Fruit fly (Drosophila melanogaster) whole organism, embryonic: Measurements from ENCODE around the gene CG5611.

Experiments used
- Ada2b ChIP-seq: fragments of 200-800 bp; sonication (Bioruptor generic); IDR thresholded peaks from 2 replicates; pipeline ENCODE4 v1.3.6; 2022; ENCODE audit warnings: missing biosample characterization, missing genetic modification characterization
- Antp ChIP-seq: fragments of 200-800 bp; sonication (Bioruptor generic); optimal IDR thresholded peaks from 3 replicates; lab custom pipeline; 2016; ENCODE audit warnings: missing biosample characterization, missing genetic modification characterization
- Blimp-1 ChIP-seq: fragments of 200-800 bp; sonication (Bioruptor generic); optimal IDR thresholded peaks from 3 replicates; lab custom pipeline; 2018; ENCODE audit warnings: missing biosample characterization, missing genetic modification characterization, mild to moderate bottlenecking, moderate library complexity, missing genetic modification reagents
- BtbVII ChIP-seq: fragments of 200-800 bp; sonication (Bioruptor generic); optimal IDR thresholded peaks from 3 replicates; lab custom pipeline; 2017; ENCODE audit warnings: missing biosample characterization, mild to moderate bottlenecking, missing genetic modification characterization
- CG10147 ChIP-seq: fragments of 200-800 bp; sonication (Bioruptor generic); optimal IDR thresholded peaks from 2 replicates; lab custom pipeline; 2019; ENCODE audit warnings: missing biosample characterization, mild to moderate bottlenecking, missing genetic modification characterization, moderate library complexity
- CG11560 ChIP-seq: fragments of 200-800 bp; sonication (Bioruptor generic); IDR thresholded peaks from 3 replicates; pipeline ENCODE4 v1.3.6; 2022; ENCODE audit warnings: missing biosample characterization, missing genetic modification characterization
- CG13287 ChIP-seq: fragments of 200-800 bp; sonication (Bioruptor generic); IDR thresholded peaks from 2 replicates; pipeline ENCODE4 v1.3.6; 2022; ENCODE audit warnings: missing biosample characterization, missing genetic modification characterization; ENCODE audit not compliant: partially characterized antibody
- CG16815 ChIP-seq: fragments of 200-800 bp; sonication (Bioruptor generic); optimal IDR thresholded peaks from 3 replicates; lab custom pipeline; 2017; ENCODE audit warnings: missing biosample characterization, mild to moderate bottlenecking, missing genetic modification characterization
- CG17359 ChIP-seq: fragments of 200-800 bp; sonication (Bioruptor generic); optimal IDR thresholded peaks from 3 replicates; lab custom pipeline; 2018; ENCODE audit warnings: missing biosample characterization, mild to moderate bottlenecking, missing genetic modification characterization, moderate library complexity
- CG2199 ChIP-seq: fragments of 200-800 bp; sonication (Bioruptor generic); IDR thresholded peaks from 3 replicates; pipeline ENCODE4 v1.3.6; 2022; ENCODE audit warnings: missing biosample characterization, missing genetic modification characterization
- CG34422 ChIP-seq: fragments of 200-800 bp; sonication (Bioruptor generic); IDR thresholded peaks from 3 replicates; pipeline ENCODE4 v1.3.6; 2022; ENCODE audit warnings: missing biosample characterization, missing genetic modification characterization
- CG3847 ChIP-seq: fragments of 200-800 bp; sonication (Bioruptor generic); IDR thresholded peaks from 2 replicates; pipeline ENCODE4 v1.3.6; 2022; ENCODE audit warnings: missing biosample characterization, missing genetic modification characterization
- CG6813 ChIP-seq: fragments of 200-800 bp; sonication (Bioruptor generic); optimal IDR thresholded peaks from 2 replicates; lab custom pipeline; 2017; ENCODE audit warnings: missing biosample characterization, missing genetic modification characterization, mild to moderate bottlenecking, moderate library complexity, missing genetic modification reagents
- CG7271 ChIP-seq: fragments of 200-800 bp; sonication (Bioruptor generic); optimal IDR thresholded peaks from 2 replicates; lab custom pipeline; 2018; ENCODE audit warnings: missing biosample characterization, mild to moderate bottlenecking, missing genetic modification characterization, moderate library complexity
- CG7372 ChIP-seq: fragments of 200-800 bp; sonication (Bioruptor generic); IDR thresholded peaks from 2 replicates; pipeline ENCODE4 v1.3.6; 2022; ENCODE audit warnings: missing biosample characterization, missing genetic modification characterization
- CG7745 ChIP-seq: fragments of 200-800 bp; sonication (Bioruptor generic); optimal IDR thresholded peaks from 2 replicates; lab custom pipeline; 2018; ENCODE audit warnings: missing biosample characterization, mild to moderate bottlenecking, missing genetic modification characterization, moderate library complexity
- CG7786 ChIP-seq: fragments of 200-800 bp; sonication (Bioruptor generic); optimal IDR thresholded peaks from 2 replicates; lab custom pipeline; 2016; ENCODE audit warnings: missing biosample characterization, missing genetic modification characterization
- CG7963 ChIP-seq: fragments of 200-800 bp; sonication (Bioruptor generic); IDR thresholded peaks from 3 replicates; pipeline ENCODE4 v1.3.6; 2022; ENCODE audit warnings: missing biosample characterization, missing genetic modification characterization; ENCODE audit not compliant: partially characterized antibody
- CG8924 ChIP-seq: fragments of 200-800 bp; optimal IDR thresholded peaks from 3 replicates; lab custom pipeline; 2019; ENCODE audit warnings: missing biosample characterization, mild to moderate bottlenecking, missing genetic modification characterization, moderate library complexity
- CG9609 ChIP-seq: fragments of 200-800 bp; sonication (Bioruptor generic); optimal IDR thresholded peaks from 3 replicates; lab custom pipeline; 2016; ENCODE audit warnings: missing biosample characterization, missing genetic modification characterization
- E2f2 ChIP-seq: fragments of 200-800 bp; sonication (Bioruptor generic); IDR thresholded peaks from 2 replicates; pipeline ENCODE4 v1.3.6; 2022; ENCODE audit warnings: missing biosample characterization, missing genetic modification characterization
- HLH4C ChIP-seq: fragments of 200-800 bp; sonication (Bioruptor generic); IDR thresholded peaks from 3 replicates; pipeline ENCODE4 v1.3.6; 2022; ENCODE audit warnings: missing biosample characterization, missing genetic modification characterization; ENCODE audit not compliant: partially characterized antibody
- Hmr ChIP-seq: fragments of 200-800 bp; sonication (Bioruptor generic); optimal IDR thresholded peaks from 3 replicates; lab custom pipeline; 2017; ENCODE audit warnings: mild to moderate bottlenecking, missing biosample characterization, missing genetic modification reagents, missing genetic modification characterization
- Rfx ChIP-seq: fragments of 200-800 bp; sonication (Bioruptor generic); IDR thresholded peaks from 2 replicates; pipeline ENCODE4 v1.3.6; 2022; ENCODE audit warnings: missing biosample characterization, missing genetic modification characterization
- Sox102F ChIP-seq: fragments of 200-800 bp; sonication (Bioruptor generic); optimal IDR thresholded peaks from 2 replicates; lab custom pipeline; 2018; ENCODE audit warnings: missing biosample characterization, mild to moderate bottlenecking, missing genetic modification characterization, moderate library complexity
- Xrp1 ChIP-seq: fragments of 200-800 bp; sonication (Bioruptor generic); IDR thresholded peaks from 2 replicates; pipeline ENCODE4 v1.3.6; 2022; ENCODE audit warnings: missing biosample characterization, missing genetic modification characterization
- amos ChIP-seq: fragments of 200-800 bp; sonication (Bioruptor generic); IDR thresholded peaks from 2 replicates; pipeline ENCODE4 v1.3.6; 2022; ENCODE audit warnings: missing biosample characterization, missing genetic modification characterization; ENCODE audit not compliant: partially characterized antibody
- bcd ChIP-seq: fragments of 200-800 bp; sonication (Bioruptor generic); optimal IDR thresholded peaks from 2 replicates; lab custom pipeline; 2017; ENCODE audit warnings: missing biosample characterization, mild to moderate bottlenecking, missing genetic modification characterization
- cg ChIP-seq: fragments of 200-800 bp; sonication (Bioruptor generic); optimal IDR thresholded peaks from 3 replicates; lab custom pipeline; 2019; ENCODE audit warnings: missing biosample characterization, mild to moderate bottlenecking, missing genetic modification characterization, moderate library complexity
- dysf ChIP-seq: fragments of 200-800 bp; sonication (Bioruptor generic); IDR thresholded peaks from 3 replicates; pipeline ENCODE4 v1.3.6; 2022; ENCODE audit warnings: missing biosample characterization, missing genetic modification characterization
- gem ChIP-seq: fragments of 200-800 bp; sonication (Bioruptor generic); optimal IDR thresholded peaks from 2 replicates; lab custom pipeline; 2019; ENCODE audit warnings: missing biosample characterization, mild to moderate bottlenecking, missing genetic modification characterization, moderate library complexity
- gsb-n ChIP-seq: fragments of 200-800 bp; sonication (Bioruptor generic); optimal IDR thresholded peaks from 3 replicates; lab custom pipeline; 2018; ENCODE audit warnings: missing biosample characterization, mild to moderate bottlenecking, missing genetic modification characterization
- h ChIP-seq: fragments of >200 bp; optimal IDR thresholded peaks from 2 replicates; lab custom pipeline; 2017
- ind ChIP-seq: fragments of 200-800 bp; sonication (Bioruptor generic); optimal IDR thresholded peaks from 3 replicates; lab custom pipeline; 2016; ENCODE audit warnings: missing biosample characterization, missing genetic modification characterization
- insv ChIP-seq, 2 experiments: fragments of 200-800 bp; sonication (Bioruptor generic); optimal IDR thresholded peaks; 3 replicates each; lab custom pipeline; 2016 to 2018; ENCODE audit warnings: missing biosample characterization in 2 of 2, missing genetic modification characterization in 2 of 2
- kni ChIP-seq: fragments of 200-800 bp; sonication (Bioruptor generic); optimal IDR thresholded peaks from 3 replicates; lab custom pipeline; 2017; ENCODE audit warnings: mild to moderate bottlenecking, missing biosample characterization, missing genetic modification reagents, missing genetic modification characterization
- lov ChIP-seq, 2 experiments: fragments of 200-800 bp in 1 of 2; fragments of >200 bp in 1 of 2; sonication (Bioruptor generic) in 1 of 2; IDR thresholded peaks in 1 of 2; optimal IDR thresholded peaks in 1 of 2; 2 replicates in 1 of 2; 3 replicates in 1 of 2; pipeline versions ENCODE4 v1.3.6 to Lab custom; 2017 to 2022; ENCODE audit warnings: missing biosample characterization in 1 of 2, missing genetic modification characterization in 1 of 2
- nom ChIP-seq: fragments of 200-800 bp; sonication (Bioruptor generic); optimal IDR thresholded peaks from 2 replicates; lab custom pipeline; 2017; ENCODE audit warnings: missing biosample characterization, missing genetic modification characterization, mild to moderate bottlenecking, moderate library complexity, missing genetic modification reagents
- p53 ChIP-seq: fragments of 200-800 bp; sonication (Bioruptor generic); optimal IDR thresholded peaks from 2 replicates; lab custom pipeline; 2016; ENCODE audit warnings: missing biosample characterization, missing genetic modification characterization
- pum ChIP-seq: fragments of 200-800 bp; sonication (Bioruptor generic); optimal IDR thresholded peaks from 2 replicates; lab custom pipeline; 2016; ENCODE audit warnings: missing biosample characterization, missing genetic modification characterization
- pzg ChIP-seq: fragments of 200-800 bp; sonication (Bioruptor generic); optimal IDR thresholded peaks from 3 replicates; lab custom pipeline; 2018; ENCODE audit warnings: missing biosample characterization, mild to moderate bottlenecking, missing genetic modification characterization, moderate library complexity
- ranshi ChIP-seq: fragments of 200-800 bp; sonication (Bioruptor generic); IDR thresholded peaks from 2 replicates; pipeline ENCODE4 v1.3.6; 2022; ENCODE audit warnings: missing biosample characterization, missing genetic modification characterization
- repo ChIP-seq: fragments of 200-800 bp; sonication (Bioruptor generic); optimal IDR thresholded peaks from 2 replicates; lab custom pipeline; 2016; ENCODE audit warnings: missing biosample characterization, missing genetic modification characterization
- row ChIP-seq: fragments of 200-800 bp; sonication (Bioruptor generic); IDR thresholded peaks from 3 replicates; pipeline ENCODE4 v1.3.6; 2022; ENCODE audit warnings: missing biosample characterization, missing genetic modification characterization
- tna ChIP-seq: fragments of 200-800 bp; sonication (Bioruptor generic); IDR thresholded peaks from 2 replicates; pipeline ENCODE4 v1.3.6; 2022; ENCODE audit warnings: missing biosample characterization, missing genetic modification characterization; ENCODE audit not compliant: partially characterized antibody
- toy ChIP-seq: fragments of 200-800 bp; sonication (Bioruptor generic); IDR thresholded peaks from 2 replicates; pipeline ENCODE4 v1.3.6; 2022; ENCODE audit warnings: missing biosample characterization, missing genetic modification characterization
- ttk ChIP-seq: fragments of 200-800 bp; sonication (Bioruptor generic); IDR thresholded peaks from 2 replicates; pipeline ENCODE4 v2.1.2; 2022; ENCODE audit warnings: missing biosample characterization, missing genetic modification characterization
- wek ChIP-seq: fragments of 200-800 bp; sonication (Bioruptor generic); optimal IDR thresholded peaks from 3 replicates; lab custom pipeline; 2018; ENCODE audit warnings: missing biosample characterization, mild to moderate bottlenecking, missing genetic modification characterization, moderate library complexity

The CG5611 gene

dm6 chr3R:27616493-27616892 is 19.4 kb downstream of the CG5611 start (continued):
- no peak for TF ChIP-seq insv (GFP tag; optimal IDR thresholded peaks at IDR 0.05; lab: Kevin White, UChicago)
- no peak for TF ChIP-seq Hmr (GFP tag; lab: Kevin White, UChicago)
- no peak for TF ChIP-seq h (lab: Kevin White, UChicago)

- no peak for TF ChIP-seq CG2199 (GFP tag; lab: Robert Waterston, UW)
- no peak for TF ChIP-seq cg
- TF ChIP-seq CG7745 (tag; lab: Kevin White, UChicago), result no peak
- TF ChIP-seq amos (GFP tag; lab: Robert Waterston, UW), result no peak
- 0 out of 2 replicates have a peak, but pooled peaks have one; percentile 6 for TF ChIP-seq CG3847
- peak; percentile 21 for TF ChIP-seq ind
- peak; percentile 36; the same call in 1 of the 2 replicates for TF ChIP-seq Rfx (GFP tag; lab: Robert Waterston, UW)
- no peak for TF ChIP-seq kni
- peak; percentile 51 for TF ChIP-seq CG17359 (tag; lab: Kevin White, UChicago)
- no peak for TF ChIP-seq CG11560
- no peak for TF ChIP-seq tna (GFP tag; lab: Robert Waterston, UW)
- TF ChIP-seq CG7786, result no peak
- TF ChIP-seq CG7963 (GFP tag; lab: Robert Waterston, UW), result no peak
- TF ChIP-seq CG7271 (tag; lab: Kevin White, UChicago), result no peak
- no peak for TF ChIP-seq repo (GFP tag; lab: Kevin White, UChicago)
- TF ChIP-seq gsb-n, result no peak
- TF ChIP-seq E2f2, result no peak
- TF ChIP-seq Ada2b (GFP tag; lab: Robert Waterston, UW), result 0 out of 2 replicates have a peak, but pooled peaks have one; percentile 26
- TF ChIP-seq CG8924 (tag; lab: Kevin White, UChicago), result peak; percentile 13
- TF ChIP-seq dysf (GFP tag; lab: Robert Waterston, UW), result peak; percentile 49; the same call in 2 of the 3 replicates
- TF ChIP-seq Hmr (GFP tag; lab: Kevin White, UChicago), result peak; percentile 1
- no peak for TF ChIP-seq pum (GFP tag; lab: Kevin White, UChicago)
- TF ChIP-seq HLH4C (GFP tag; lab: Robert Waterston, UW), result no peak
- TF ChIP-seq pzg, result no peak
- TF ChIP-seq row (GFP tag; lab: Robert Waterston, UW), result peak; percentile 45; the same call in 1 of the 3 replicates
- TF ChIP-seq Sox102F (GFP tag; lab: Kevin White, UChicago), result peak; percentile 11
- TF ChIP-seq ranshi, result peak; percentile 39; the same call in 1 of the 2 replicates
- TF ChIP-seq CG7372 (GFP tag; lab: Robert Waterston, UW), result 0 out of 2 replicates have a peak, but pooled peaks have one; percentile 8
- TF ChIP-seq wek (GFP tag; lab: Kevin White, UChicago), result no peak
- TF ChIP-seq CG10147 (GFP tag; lab: Kevin White, UChicago), result peak; percentile 21
- peak; percentile 21 for TF ChIP-seq CG6813
- no peak for TF ChIP-seq toy (GFP tag; lab: Robert Waterston, UW)
- no peak for TF ChIP-seq CG9609
- TF ChIP-seq bcd (GFP tag; lab: Kevin White, UChicago), result peak; percentile 27
- no peak for TF ChIP-seq Antp
- TF ChIP-seq Blimp-1, result peak; percentile 39
- TF ChIP-seq nom (GFP tag; lab: Kevin White, UChicago), result no peak
- TF ChIP-seq p53, result no peak
- TF ChIP-seq CG16815 (GFP tag; lab: Kevin White, UChicago), result no peak
- no peak for TF ChIP-seq ttk (GFP tag; lab: Robert Waterston, UW)
- TF ChIP-seq CG13287 (GFP tag; lab: Robert Waterston, UW), result no peak
- TF ChIP-seq gem (tag; lab: Kevin White, UChicago), result peak; percentile 16
- TF ChIP-seq lov (optimal IDR thresholded peaks at IDR 0.05; lab: Kevin White, UChicago), result no peak
- TF ChIP-seq lov (GFP tag; IDR thresholded peaks at IDR 0.05; lab: Robert Waterston, UW), result no peak
- TF ChIP-seq Xrp1 (GFP tag; lab: Robert Waterston, UW), result peak; percentile 16; the same call in 1 of the 2 replicates
- peak; percentile 25 for TF ChIP-seq BtbVII
- peak; percentile 29; the same call in 1 of the 3 replicates for TF ChIP-seq CG34422 (GFP tag; lab: Robert Waterston, UW)
These were observed 22.0 kb downstream of the CG5611 start for dm6 chr3R:27613814-27614213.
